Worm (Caenorhabditis elegans): ENCODE data around the gene ZK688.12.

The ZK688.12 gene

DNA sequence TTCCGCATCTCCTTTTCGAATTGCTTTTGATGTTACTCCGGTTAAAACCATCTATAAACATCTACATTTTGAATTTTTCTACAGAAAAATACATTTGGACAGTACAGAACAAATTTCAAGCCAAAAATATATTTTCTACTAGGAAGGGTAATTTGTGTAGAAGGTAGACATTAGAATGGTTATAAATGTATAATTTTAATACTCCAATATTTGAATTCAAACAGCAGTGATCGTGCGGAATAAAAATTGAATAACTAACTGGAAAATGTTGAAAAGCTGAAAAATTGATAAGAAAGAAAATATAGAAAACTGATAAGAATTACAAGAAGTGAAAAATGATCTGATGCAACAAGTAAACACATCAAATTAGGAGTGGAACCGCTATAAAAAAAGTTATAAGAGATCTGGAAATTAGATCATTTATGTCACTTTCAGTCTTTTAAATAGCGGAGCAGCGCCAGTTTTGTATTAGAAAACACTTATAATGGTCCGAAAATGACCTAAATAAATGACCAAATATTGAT is 33.6 kb upstream of the ZK688.12 start, which contains the start of gene gsto-1:
Gene gsto-1 (minus strand): TSS at position 51 of the 524 bp plus-strand sequence.
- no peak for TF ChIP-seq ztf-23 (GFP tag; IDR thresholded peaks at IDR 0.05)
- no peak for TF ChIP-seq cog-1 (tag; optimal IDR thresholded peaks at IDR 0.05)
- TF ChIP-seq klf-2 (GFP tag; conservative IDR thresholded peaks at IDR 0.05) = no peak
- TF ChIP-seq T22C8.4 (GFP tag; IDR thresholded peaks at IDR 0.05) = no peak
- TF ChIP-seq med-1 (GFP tag; optimal IDR thresholded peaks at IDR 0.05; ENCODE audit: insufficient read depth) = no peak
- TF ChIP-seq ztf-29 (GFP tag; IDR thresholded peaks at IDR 0.05) = no peak
- TF ChIP-seq tab-1 (GFP tag; IDR thresholded peaks at IDR 0.05) = no peak
- no peak for TF ChIP-seq flt-1 (GFP tag; IDR thresholded peaks at IDR 0.05)
- no peak for TF ChIP-seq ref-1 (GFP tag; conservative IDR thresholded peaks at IDR 0.05)

DNA sequence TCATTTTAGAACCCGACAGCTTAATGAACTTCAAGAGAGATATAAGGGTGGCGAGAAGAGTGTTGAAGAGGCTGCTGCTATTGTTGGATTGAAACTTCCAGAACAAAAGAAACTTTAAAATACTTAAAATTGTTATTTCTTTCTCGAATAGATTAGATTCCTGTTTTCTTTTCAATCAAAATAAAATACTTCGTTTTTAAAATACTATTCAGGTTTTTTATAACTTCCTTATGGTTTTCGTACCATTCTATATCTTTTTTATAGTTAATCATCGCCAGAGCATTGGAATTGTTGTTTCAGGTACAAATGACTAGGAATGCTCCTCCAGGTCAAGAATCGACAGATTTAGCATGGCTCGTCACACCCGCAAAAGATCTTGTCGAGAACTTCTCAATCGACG is 28.0 kb upstream of the ZK688.12 start, which contains the start of gene kle-2:
Gene kle-2 (plus strand): TSS at position 301 of the 400 bp plus-strand sequence.
- TF ChIP-seq tab-1 (GFP tag; IDR thresholded peaks at IDR 0.05) (no peak), T22C8.4 (GFP tag; IDR thresholded peaks at IDR 0.05) (no peak), ref-1 (GFP tag; conservative IDR thresholded peaks at IDR 0.05) (no peak), med-1 (GFP tag; optimal IDR thresholded peaks at IDR 0.05; ENCODE audit: insufficient read depth) (no peak), ztf-23 (GFP tag; IDR thresholded peaks at IDR 0.05) (no peak), flt-1 (GFP tag; IDR thresholded peaks at IDR 0.05) (no peak)

DNA sequence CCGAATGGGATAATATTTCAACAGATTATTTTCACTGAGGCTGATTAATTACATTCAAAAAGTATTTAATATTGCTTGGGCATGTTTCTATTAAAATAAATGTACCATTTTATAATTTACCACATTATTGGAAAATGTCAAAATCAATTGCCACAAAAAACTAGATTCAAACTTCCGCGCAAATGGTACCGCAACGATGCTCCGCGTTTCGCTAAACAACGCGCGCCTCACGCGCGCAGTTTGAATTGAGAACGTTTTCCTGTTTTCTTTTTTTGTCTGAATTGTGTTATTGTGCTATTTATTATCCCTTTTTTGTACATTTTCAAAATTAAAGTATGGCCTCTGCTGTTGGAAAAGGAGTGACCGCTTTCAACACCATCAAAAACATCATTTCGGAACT is 27.4 kb upstream of the ZK688.12 start, which contains the start of gene C29E4.12:
Gene C29E4.12 (plus strand): TSS at position 333 of the 400 bp plus-strand sequence.
- TF ChIP-seq ztf-29 (GFP tag; IDR thresholded peaks at IDR 0.05) = no peak
- TF ChIP-seq ztf-23 (GFP tag; IDR thresholded peaks at IDR 0.05) = no peak
- no peak for TF ChIP-seq flt-1 (GFP tag; IDR thresholded peaks at IDR 0.05)

DNA sequence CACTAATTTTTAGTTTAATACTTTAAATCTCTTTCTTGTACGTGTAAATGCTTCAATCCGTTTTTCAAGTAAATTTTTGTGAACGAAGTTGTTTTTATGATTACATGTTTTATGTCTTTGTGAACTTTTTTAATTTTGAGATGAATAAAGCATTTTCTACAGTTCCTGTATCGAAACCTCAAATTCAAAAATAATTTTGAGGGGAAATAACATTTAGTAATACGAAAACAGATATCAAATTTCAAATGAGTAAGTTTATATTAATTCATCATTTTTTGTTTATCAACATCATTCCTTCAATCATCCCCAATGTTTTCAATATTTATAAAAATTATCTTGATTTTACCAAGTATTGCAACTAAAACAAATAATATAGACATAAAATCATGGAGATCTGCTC is 24.2 kb upstream of the ZK688.12 start, which contains the start of gene C29E4.10:
Gene C29E4.10 (plus strand): TSS at position 301 of the 400 bp plus-strand sequence.
- TF ChIP-seq cog-1 (tag; optimal IDR thresholded peaks at IDR 0.05) (no peak), ref-1 (GFP tag; conservative IDR thresholded peaks at IDR 0.05) (no peak), flt-1 (GFP tag; IDR thresholded peaks at IDR 0.05) (no peak), med-1 (GFP tag; optimal IDR thresholded peaks at IDR 0.05; ENCODE audit: insufficient read depth) (no peak), tab-1 (GFP tag; IDR thresholded peaks at IDR 0.05) (no peak), T22C8.4 (GFP tag; IDR thresholded peaks at IDR 0.05) (no peak), ztf-29 (GFP tag; IDR thresholded peaks at IDR 0.05) (no peak), ztf-23 (GFP tag; IDR thresholded peaks at IDR 0.05) (no peak)

DNA sequence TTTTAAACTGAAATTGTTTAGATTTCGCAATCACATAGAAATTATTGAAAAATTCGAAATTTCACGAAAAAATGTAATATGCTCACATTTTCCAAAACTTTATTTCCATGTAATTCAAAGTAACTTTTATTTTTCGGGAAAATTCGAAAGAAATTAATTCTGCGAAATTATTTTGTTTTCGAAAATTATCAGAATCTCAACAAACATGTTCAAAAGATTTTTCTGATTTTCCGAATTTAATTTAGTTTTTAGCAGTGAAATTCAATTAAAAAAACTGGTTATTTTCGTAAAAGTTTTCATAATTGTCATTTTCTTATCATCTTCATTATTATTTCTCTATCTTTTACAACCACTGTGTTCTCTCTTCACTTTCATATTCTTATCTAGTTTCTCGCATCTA is 19.8 kb upstream of the ZK688.12 start, which contains the start of gene ran-2:
Gene ran-2 (plus strand): TSS at position 301 of the 400 bp plus-strand sequence.
- TF ChIP-seq klf-2 (GFP tag; conservative IDR thresholded peaks at IDR 0.05) = no peak
- no peak for TF ChIP-seq ztf-29 (GFP tag; IDR thresholded peaks at IDR 0.05)
- no peak for TF ChIP-seq T22C8.4 (GFP tag; IDR thresholded peaks at IDR 0.05)
- no peak for TF ChIP-seq tab-1 (GFP tag; IDR thresholded peaks at IDR 0.05)
- no peak for TF ChIP-seq med-1 (GFP tag; optimal IDR thresholded peaks at IDR 0.05; ENCODE audit: insufficient read depth)
- TF ChIP-seq cog-1 (tag; optimal IDR thresholded peaks at IDR 0.05) = no peak
- TF ChIP-seq ztf-23 (GFP tag; IDR thresholded peaks at IDR 0.05) = no peak
- TF ChIP-seq ref-1 (GFP tag; conservative IDR thresholded peaks at IDR 0.05) = no peak
- TF ChIP-seq flt-1 (GFP tag; IDR thresholded peaks at IDR 0.05) = no peak

DNA sequence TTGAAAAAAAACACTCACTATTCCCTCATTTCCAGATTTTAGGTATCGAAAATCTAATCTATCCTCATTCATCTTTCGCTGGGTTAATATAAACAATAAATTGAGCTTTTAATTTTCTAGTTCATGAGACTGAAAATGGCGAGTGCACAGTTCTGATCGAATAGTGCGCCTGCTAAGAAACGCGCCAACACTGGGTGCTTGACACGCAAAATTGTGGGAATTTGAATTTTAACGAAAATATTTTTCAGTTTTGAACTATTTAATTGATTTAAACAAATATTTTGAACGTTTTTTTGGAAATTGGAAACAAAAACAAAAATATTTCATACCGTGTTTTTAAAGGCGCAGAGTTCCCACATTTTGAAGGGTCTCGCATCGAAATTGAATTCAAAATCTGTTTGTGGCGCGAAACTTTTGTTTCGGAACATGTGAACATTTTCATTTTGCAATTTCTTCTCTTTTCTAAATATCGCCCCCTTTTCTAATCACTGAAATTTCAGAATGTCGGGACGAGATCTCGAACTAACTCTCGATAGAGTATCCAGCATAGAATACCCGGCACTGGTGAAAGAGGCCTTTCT is 15.3 kb upstream of the ZK688.12 start, which contains the start of the genes C29E4.13 and npp-15:
Gene C29E4.13 (minus strand): TSS at position 169 of the 581 bp plus-strand sequence.
Gene npp-15 (plus strand): TSS at position 495 of the 581 bp plus-strand sequence.
- no peak for TF ChIP-seq T22C8.4 (GFP tag; IDR thresholded peaks at IDR 0.05)
- TF ChIP-seq ztf-23 (GFP tag; IDR thresholded peaks at IDR 0.05) = no peak

DNA sequence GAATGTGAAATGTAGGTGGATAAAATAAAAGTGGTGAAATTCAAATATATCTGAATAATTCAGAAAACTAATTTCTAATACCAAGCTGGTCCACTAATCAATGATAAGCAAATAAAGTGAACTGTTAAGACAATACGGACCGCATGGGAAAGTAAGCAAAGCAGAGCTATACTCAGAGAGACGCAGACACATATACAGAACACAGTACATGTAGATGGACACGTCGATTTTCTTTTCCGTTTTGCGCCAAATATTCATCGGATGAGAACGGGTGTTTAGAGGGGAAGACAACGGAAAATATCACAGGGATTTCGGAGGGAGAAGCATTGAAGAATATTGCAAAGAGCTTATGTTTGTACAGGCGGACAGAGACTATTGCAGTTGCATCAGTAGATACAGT is 12.6 kb upstream of the ZK688.12 start:
- TF ChIP-seq ztf-23 (GFP tag; IDR thresholded peaks at IDR 0.05) = no peak
- TF ChIP-seq T22C8.4 (GFP tag; IDR thresholded peaks at IDR 0.05) = no peak
- TF ChIP-seq ref-1 (GFP tag; conservative IDR thresholded peaks at IDR 0.05) = no peak
- no peak for TF ChIP-seq cog-1 (tag; optimal IDR thresholded peaks at IDR 0.05)
- no peak for TF ChIP-seq flt-1 (GFP tag; IDR thresholded peaks at IDR 0.05)
- no peak for TF ChIP-seq klf-2 (GFP tag; conservative IDR thresholded peaks at IDR 0.05)
- no peak for TF ChIP-seq tab-1 (GFP tag; IDR thresholded peaks at IDR 0.05)
- TF ChIP-seq ztf-29 (GFP tag; IDR thresholded peaks at IDR 0.05) = no peak
- TF ChIP-seq med-1 (GFP tag; optimal IDR thresholded peaks at IDR 0.05; ENCODE audit: insufficient read depth) = no peak

DNA sequence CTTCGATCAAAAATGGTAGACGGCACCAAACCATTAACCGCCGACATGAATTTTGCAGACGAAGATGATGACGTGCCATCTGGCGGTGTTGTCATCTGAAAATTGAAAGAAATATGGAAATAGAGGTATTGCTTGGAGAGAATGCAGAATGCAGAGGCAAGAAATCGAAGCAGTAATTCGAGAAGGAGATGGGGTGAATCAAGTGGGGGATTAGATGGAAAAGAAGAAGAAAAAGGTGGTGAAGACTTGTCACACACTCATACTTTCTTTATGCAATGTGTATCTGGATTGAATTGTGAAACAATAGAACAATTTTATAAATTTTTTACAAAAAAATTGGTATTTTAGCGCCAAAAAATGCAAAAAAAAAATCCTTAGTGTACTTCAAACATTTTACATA is 11.4 kb upstream of the ZK688.12 start, which contains the start of gene tag-250:
Gene tag-250 (minus strand): TSS at position 101 of the 400 bp plus-strand sequence.
- no peak for TF ChIP-seq med-1 (GFP tag; optimal IDR thresholded peaks at IDR 0.05; ENCODE audit: insufficient read depth)
- no peak for TF ChIP-seq cog-1 (tag; optimal IDR thresholded peaks at IDR 0.05)
- TF ChIP-seq ztf-23 (GFP tag; IDR thresholded peaks at IDR 0.05) = no peak
- no peak for TF ChIP-seq ref-1 (GFP tag; conservative IDR thresholded peaks at IDR 0.05)
- no peak for TF ChIP-seq klf-2 (GFP tag; conservative IDR thresholded peaks at IDR 0.05)
- no peak for TF ChIP-seq T22C8.4 (GFP tag; IDR thresholded peaks at IDR 0.05)
- TF ChIP-seq ztf-29 (GFP tag; IDR thresholded peaks at IDR 0.05) = no peak
- TF ChIP-seq tab-1 (GFP tag; IDR thresholded peaks at IDR 0.05) = no peak

DNA sequence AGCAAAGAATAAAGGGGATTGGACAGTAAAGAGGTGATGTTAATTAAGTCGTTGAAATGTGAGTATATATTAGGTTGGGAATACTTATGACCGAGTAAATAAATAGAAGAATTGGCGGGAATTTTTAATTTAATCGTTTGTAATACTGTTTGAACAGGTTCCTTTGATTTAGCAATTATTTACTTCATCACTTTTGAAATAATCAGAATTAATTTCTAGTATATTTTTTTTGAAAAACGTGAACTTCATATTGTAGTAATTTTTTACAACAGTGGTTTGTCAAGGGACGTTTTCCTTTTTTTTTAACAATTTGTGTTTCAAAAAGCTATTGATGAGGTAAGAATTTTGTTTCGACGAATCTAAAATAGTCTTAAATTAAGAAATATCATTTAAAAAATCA is 8.8 kb upstream of the ZK688.12 start, which contains the start of gene C29E4.17:
Gene C29E4.17 (plus strand): TSS at position 301 of the 400 bp plus-strand sequence.
- TF ChIP-seq klf-2 (GFP tag; conservative IDR thresholded peaks at IDR 0.05) = no peak
- TF ChIP-seq cog-1 (tag; optimal IDR thresholded peaks at IDR 0.05) = no peak
- TF ChIP-seq ztf-29 (GFP tag; IDR thresholded peaks at IDR 0.05) = no peak
- TF ChIP-seq ref-1 (GFP tag; conservative IDR thresholded peaks at IDR 0.05) = no peak
- no peak for TF ChIP-seq ztf-23 (GFP tag; IDR thresholded peaks at IDR 0.05)
- no peak for TF ChIP-seq med-1 (GFP tag; optimal IDR thresholded peaks at IDR 0.05; ENCODE audit: insufficient read depth)
- TF ChIP-seq tab-1 (GFP tag; IDR thresholded peaks at IDR 0.05) = no peak
- no peak for TF ChIP-seq T22C8.4 (GFP tag; IDR thresholded peaks at IDR 0.05)
- no peak for TF ChIP-seq flt-1 (GFP tag; IDR thresholded peaks at IDR 0.05)

DNA sequence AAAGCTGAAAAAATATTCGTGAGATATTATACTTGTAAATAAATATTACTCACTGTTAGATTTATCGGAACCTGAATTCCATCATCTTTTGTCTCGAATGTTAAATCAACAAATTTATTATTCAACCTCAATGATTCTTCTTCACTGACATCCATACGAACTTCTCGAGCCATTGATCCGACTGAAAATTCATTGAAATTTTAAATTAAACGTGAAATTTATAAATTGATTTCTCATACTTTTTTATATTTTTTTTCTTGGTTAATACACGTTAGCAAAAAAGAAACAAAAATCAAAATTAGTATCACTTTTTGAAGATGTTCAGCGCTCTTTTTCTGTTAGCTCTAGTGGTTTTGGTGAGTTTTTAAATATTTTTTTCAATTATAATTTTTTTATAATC is 6.4 kb upstream of the ZK688.12 start, which contains the start of gene C29E4.14:
Gene C29E4.14 (plus strand): TSS at position 301 of the 400 bp plus-strand sequence.
- no peak for TF ChIP-seq T22C8.4 (GFP tag; IDR thresholded peaks at IDR 0.05)
- TF ChIP-seq tab-1 (GFP tag; IDR thresholded peaks at IDR 0.05) = no peak
- no peak for TF ChIP-seq ztf-29 (GFP tag; IDR thresholded peaks at IDR 0.05)
- TF ChIP-seq med-1 (GFP tag; optimal IDR thresholded peaks at IDR 0.05; ENCODE audit: insufficient read depth) = no peak
- no peak for TF ChIP-seq klf-2 (GFP tag; conservative IDR thresholded peaks at IDR 0.05)
- TF ChIP-seq cog-1 (tag; optimal IDR thresholded peaks at IDR 0.05) = no peak
- TF ChIP-seq flt-1 (GFP tag; IDR thresholded peaks at IDR 0.05) = no peak
- no peak for TF ChIP-seq ztf-23 (GFP tag; IDR thresholded peaks at IDR 0.05)
- no peak for TF ChIP-seq ref-1 (GFP tag; conservative IDR thresholded peaks at IDR 0.05)

All from whole organism, midembryonic.